Worm (Caenorhabditis elegans): ENCODE measurements around the gene T28A8.3.

DNA sequence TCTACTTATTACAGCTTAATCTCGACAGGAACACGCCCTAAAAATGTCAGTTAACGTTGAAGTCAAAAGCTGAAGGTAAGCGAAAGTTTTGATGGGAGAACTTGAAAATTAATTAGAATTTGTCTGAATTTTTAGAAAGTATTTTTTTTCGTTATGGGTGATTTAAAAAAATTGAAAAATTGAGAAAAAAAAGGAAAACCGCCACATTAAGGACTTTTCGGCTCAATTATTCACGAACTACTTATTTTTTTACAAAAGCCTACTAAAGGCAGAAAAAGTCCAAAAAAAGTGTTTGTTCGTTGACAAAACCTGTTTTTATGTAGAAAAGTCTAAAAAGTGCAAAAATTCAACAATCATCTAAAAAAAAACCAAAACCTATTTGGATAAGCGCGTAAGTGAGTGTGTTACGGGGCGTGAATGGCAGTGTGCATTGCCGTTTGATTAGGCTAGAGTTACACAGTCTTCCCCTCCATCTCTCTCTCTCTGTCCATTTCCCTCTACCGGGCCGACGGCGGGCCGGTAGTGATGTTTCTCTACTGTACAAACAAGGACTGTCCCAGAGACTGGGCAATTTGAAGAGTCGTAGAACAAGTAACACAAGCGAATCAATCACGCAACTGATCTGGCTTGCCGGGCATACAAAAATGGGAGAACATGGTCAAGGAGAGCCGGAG is 21.7 kb downstream of the T28A8.3 start, which contains the start of gene lron-13:
- TF ChIP-seq flt-1 (GFP tag; IDR thresholded peaks at IDR 0.05) = no peak
- no peak for TF ChIP-seq T22C8.4 (GFP tag; IDR thresholded peaks at IDR 0.05)
- TF ChIP-seq klf-2 (GFP tag; conservative IDR thresholded peaks at IDR 0.05) = no peak
- TF ChIP-seq cog-1 (tag; optimal IDR thresholded peaks at IDR 0.05) = no peak
- no peak for TF ChIP-seq med-1 (GFP tag; optimal IDR thresholded peaks at IDR 0.05; ENCODE audit: insufficient read depth)
- TF ChIP-seq ref-1 (GFP tag; conservative IDR thresholded peaks at IDR 0.05) = no peak
- no peak for TF ChIP-seq ztf-29 (GFP tag; IDR thresholded peaks at IDR 0.05)

Measured in whole organism, midembryonic.